Worm (Caenorhabditis elegans) whole organism, young adult: Measurements from ENCODE around the gene B0310.6.

Source experiments
- B0035.1 ChIP-seq: sonication (generic microtip); optimal IDR thresholded peaks from 2 replicates; lab custom pipeline; 2016; ENCODE audit warnings: missing genetic modification characterization, mild to moderate bottlenecking, missing compliant biosample characterization, missing genotype, missing genetic modification reagents
- C06A6.2 ChIP-seq: fragments of 200-800 bp; sonication (Bioruptor generic); conservative IDR thresholded peaks from 2 replicates; pipeline ENCODE4 v1.3.6; 2022; ENCODE audit warnings: missing genetic modification characterization, missing compliant biosample characterization
- D2030.7 ChIP-seq: fragments of 200-800 bp; sonication (Bioruptor generic); IDR thresholded peaks from 2 replicates; pipeline ENCODE4 v1.3.6; 2022; ENCODE audit warnings: missing genetic modification reagents, missing genetic modification characterization, missing compliant biosample characterization
- F22D6.2 ChIP-seq: sonication (generic microtip); optimal IDR thresholded peaks from 2 replicates; lab custom pipeline; 2016; ENCODE audit warnings: mild to moderate bottlenecking, missing genetic modification characterization, missing compliant biosample characterization
- F23B12.7 ChIP-seq: sonication (generic microtip); optimal IDR thresholded peaks from 2 replicates; lab custom pipeline; 2017; ENCODE audit warnings: missing genetic modification characterization, mild to moderate bottlenecking, missing compliant biosample characterization, antibody characterized with exemption, moderate library complexity; ENCODE audit not compliant: insufficient read depth
- F33H1.4 ChIP-seq: fragments of 200-800 bp; sonication (Bioruptor generic); IDR thresholded peaks from 2 replicates; pipeline ENCODE4 v1.3.6; 2022; ENCODE audit warnings: missing genetic modification reagents, missing genetic modification characterization, missing compliant biosample characterization
- F57C9.4 ChIP-seq: sonication (generic microtip); optimal IDR thresholded peaks from 2 replicates; lab custom pipeline; 2017; ENCODE audit warnings: mild to moderate bottlenecking, missing genetic modification characterization, missing compliant biosample characterization
- K12H6.12 ChIP-seq: fragments of 200-800 bp; sonication (Bioruptor generic); optimal IDR thresholded peaks from 2 replicates; lab custom pipeline; 2018; ENCODE audit warnings: mild to moderate bottlenecking, missing genetic modification characterization, missing compliant biosample characterization
- T07F8.4 ChIP-seq: sonication (generic microtip); optimal IDR thresholded peaks from 2 replicates; lab custom pipeline; 2016; ENCODE audit warnings: mild to moderate bottlenecking, missing genetic modification characterization, moderate library complexity, missing compliant biosample characterization
- T26A5.8 ChIP-seq: sonication (generic microtip); optimal IDR thresholded peaks from 2 replicates; lab custom pipeline; 2016; ENCODE audit warnings: missing genetic modification characterization, missing compliant biosample characterization
- Y53G8AR.9 ChIP-seq: fragments of 200-800 bp; sonication (Bioruptor generic); conservative IDR thresholded peaks from 2 replicates; pipeline ENCODE4 v1.3.6; 2022; ENCODE audit warnings: missing genetic modification reagents, missing genetic modification characterization, missing compliant biosample characterization
- Y67H2A.10 ChIP-seq: fragments of 200-800 bp; sonication (Bioruptor generic); conservative IDR thresholded peaks from 2 replicates; pipeline ENCODE4 v1.3.6; 2022; ENCODE audit warnings: missing genetic modification reagents, missing genetic modification characterization, missing compliant biosample characterization
- attf-3 ChIP-seq: fragments of 200-800 bp; sonication (Bioruptor generic); conservative IDR thresholded peaks from 2 replicates; pipeline ENCODE4 v1.3.6; 2022; ENCODE audit warnings: missing genetic modification reagents, missing genetic modification characterization, missing compliant biosample characterization
- attf-6 ChIP-seq: fragments of 200-800 bp; sonication (Bioruptor generic); IDR thresholded peaks from 2 replicates; pipeline ENCODE4 v1.3.6; 2022; ENCODE audit warnings: missing genetic modification reagents, missing genetic modification characterization, missing compliant biosample characterization
- bed-1 ChIP-seq: fragments of 200-800 bp; sonication (Bioruptor generic); IDR thresholded peaks from 2 replicates; pipeline ENCODE4 v1.3.6; 2022; ENCODE audit warnings: missing genetic modification reagents, missing genetic modification characterization, missing compliant biosample characterization
- ccch-3 ChIP-seq: fragments of 200-800 bp; sonication (Bioruptor generic); optimal IDR thresholded peaks from 2 replicates; lab custom pipeline; 2018; ENCODE audit warnings: mild to moderate bottlenecking, missing genetic modification characterization, missing compliant biosample characterization
- cebp-1 ChIP-seq, 2 experiments: fragments of 200-800 bp in 1 of 2; sonication (Bioruptor generic) in 1 of 2; sonication (generic microtip) in 1 of 2; IDR thresholded peaks in 1 of 2; optimal IDR thresholded peaks in 1 of 2; 2 replicates each; pipeline versions ENCODE4 v1.3.6 to Lab custom; 2017 to 2022; ENCODE audit warnings: missing compliant biosample characterization in 2 of 2, missing genetic modification characterization in 2 of 2, mild to moderate bottlenecking in 1 of 2, missing genetic modification reagents in 1 of 2, moderate library complexity in 1 of 2
- cebp-2 ChIP-seq: fragments of 200-800 bp; sonication (Bioruptor generic); IDR thresholded peaks from 2 replicates; pipeline ENCODE4 v1.3.6; 2022; ENCODE audit warnings: missing genetic modification characterization, missing compliant biosample characterization
- ceh-27 ChIP-seq: fragments of 200-800 bp; sonication (Bioruptor generic); optimal IDR thresholded peaks from 2 replicates; lab custom pipeline; 2018; ENCODE audit warnings: mild to moderate bottlenecking, missing genetic modification characterization, moderate library complexity, missing compliant biosample characterization
- ceh-91 ChIP-seq: fragments of 200-800 bp; sonication (Bioruptor generic); IDR thresholded peaks from 2 replicates; pipeline ENCODE4 v1.3.6; 2022; ENCODE audit warnings: missing genetic modification reagents, missing genetic modification characterization, missing compliant biosample characterization
- chd-7 ChIP-seq: sonication (generic microtip); optimal IDR thresholded peaks from 2 replicates; lab custom pipeline; 2016; ENCODE audit warnings: mild to moderate bottlenecking, missing genetic modification characterization, moderate library complexity, missing compliant biosample characterization
- die-1 ChIP-seq: sonication (generic microtip); optimal IDR thresholded peaks from 2 replicates; lab custom pipeline; 2016; ENCODE audit warnings: missing genotype, mild to moderate bottlenecking, missing genetic modification characterization, missing compliant biosample characterization
- dox-1 ChIP-seq: fragments of 200-800 bp; sonication (Bioruptor generic); IDR thresholded peaks from 2 replicates; pipeline ENCODE4 v1.3.6; 2022; ENCODE audit warnings: missing genetic modification reagents, missing genetic modification characterization, missing compliant biosample characterization
- dpl-1 ChIP-seq: fragments of 150-350 bp; optimal IDR thresholded peaks from 2 replicates; lab custom pipeline; 2014; ENCODE audit warnings: missing biosample characterization, missing genetic modification reagents, missing genetic modification characterization
- him-1 ChIP-seq: sonication (generic microtip); optimal IDR thresholded peaks from 2 replicates; lab custom pipeline; 2016; ENCODE audit warnings: missing genotype, missing genetic modification reagents, missing genetic modification characterization, missing compliant biosample characterization
- hmg-1.2 ChIP-seq: fragments of 200-800 bp; sonication (Bioruptor generic); IDR thresholded peaks from 2 replicates; pipeline ENCODE4 v1.3.6; 2022; ENCODE audit warnings: missing genetic modification reagents, missing genetic modification characterization, missing compliant biosample characterization
- lin-26 ChIP-seq: fragments of 200-800 bp; sonication (Bioruptor generic); IDR thresholded peaks from 2 replicates; pipeline ENCODE4 v1.3.6; 2022; ENCODE audit warnings: missing genetic modification reagents, missing genetic modification characterization, missing compliant biosample characterization
- lsl-1 ChIP-seq: fragments of 200-800 bp; sonication (Bioruptor generic); optimal IDR thresholded peaks from 2 replicates; lab custom pipeline; 2018; ENCODE audit warnings: mild to moderate bottlenecking, missing genetic modification characterization, moderate library complexity, missing compliant biosample characterization
- mes-4 ChIP-seq: sonication (generic microtip); optimal IDR thresholded peaks from 2 replicates; lab custom pipeline; 2016; ENCODE audit warnings: missing genotype, missing genetic modification characterization, missing compliant biosample characterization
- nfya-1 ChIP-seq: sonication (generic microtip); optimal IDR thresholded peaks from 2 replicates; lab custom pipeline; 2017; ENCODE audit warnings: antibody characterized with exemption, missing compliant biosample characterization, missing genetic modification characterization, borderline replicate concordance; ENCODE audit not compliant: insufficient read depth
- nhr-80 ChIP-seq: sonication (generic microtip); optimal IDR thresholded peaks from 2 replicates; lab custom pipeline; 2016; ENCODE audit warnings: missing genetic modification characterization, missing compliant biosample characterization
- nhr-90 ChIP-seq: sonication (generic microtip); optimal IDR thresholded peaks from 2 replicates; lab custom pipeline; 2016; ENCODE audit warnings: missing genotype, mild to moderate bottlenecking, missing genetic modification characterization, missing compliant biosample characterization
- pbrm-1 ChIP-seq: fragments of 200-800 bp; sonication (Bioruptor generic); IDR thresholded peaks from 2 replicates; pipeline ENCODE4 v1.3.6; 2022; ENCODE audit warnings: missing genetic modification reagents, missing genetic modification characterization, missing compliant biosample characterization
- rcor-1 ChIP-seq: fragments of 200-800 bp; sonication (Bioruptor generic); IDR thresholded peaks from 2 replicates; pipeline ENCODE4 v1.3.6; 2022; ENCODE audit warnings: missing genetic modification reagents, missing genetic modification characterization, missing compliant biosample characterization
- unc-62 ChIP-seq: fragments of 150-350 bp; optimal IDR thresholded peaks from 2 replicates; lab custom pipeline; 2014; ENCODE audit warnings: missing biosample characterization, missing genetic modification reagents, missing genetic modification characterization
- zfh-2 ChIP-seq: fragments of 200-800 bp; sonication (Bioruptor generic); conservative IDR thresholded peaks from 2 replicates; pipeline ENCODE4 v1.3.6; 2022; ENCODE audit warnings: missing genetic modification reagents, missing genetic modification characterization, missing compliant biosample characterization
- ztf-6 ChIP-seq: fragments of 200-800 bp; sonication (Bioruptor generic); IDR thresholded peaks from 2 replicates; pipeline ENCODE4 v1.3.6; 2022; ENCODE audit warnings: missing genetic modification reagents, missing genetic modification characterization, missing compliant biosample characterization

Gene B0310.6

DNA sequence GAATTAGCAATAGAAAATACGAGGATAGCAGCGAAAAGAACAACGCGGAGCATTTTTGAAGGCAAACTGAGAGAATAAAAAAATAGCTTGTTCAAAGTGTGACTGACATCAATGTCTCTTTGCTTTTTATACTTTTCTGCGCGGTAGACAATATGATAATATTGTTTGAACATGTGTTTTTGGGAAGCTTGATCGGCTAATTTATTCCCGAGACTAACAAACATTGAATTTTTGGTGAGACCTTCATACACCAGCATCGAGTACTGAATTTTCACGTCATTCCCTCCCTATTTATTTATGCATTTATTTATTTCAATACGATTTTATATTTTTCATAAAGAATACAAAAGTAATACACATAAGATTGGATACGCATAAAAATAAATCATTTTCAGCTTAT lies at the start of gene B0310.6:
Gene B0310.6 (minus strand): TSS at position 101 of the 400 bp plus-strand sequence.
- TF ChIP-seq F57C9.4 (no peak), bed-1 (GFP tag; lab: Robert Waterston, UW) (no peak), B0035.1 (tag; lab: Kevin White, UChicago) (no peak), nhr-80 (tag; lab: Kevin White, UChicago) (no peak)

ce11 chrX:575084-575483 lies 44.3 kb upstream of the B0310.6 start:
- TF ChIP-seq T26A5.8 (tag; lab: Kevin White, UChicago) (no peak), dox-1 (GFP tag; lab: Robert Waterston, UW) (no peak), unc-62 (GFP tag; lab: Kevin White, UChicago) (no peak), T07F8.4 (tag; lab: Kevin White, UChicago) (no peak), Y53G8AR.9 (GFP tag; lab: Robert Waterston, UW) (no peak), die-1 (tag; lab: Kevin White, UChicago) (no peak), F23B12.7 (tag; lab: Kevin White, UChicago) (no peak), dpl-1 (no peak), attf-3 (no peak), ccch-3 (GFP tag; lab: Kevin White, UChicago) (no peak), Y67H2A.10 (GFP tag; lab: Robert Waterston, UW) (no peak), lsl-1 (no peak), C06A6.2 (no peak)

DNA sequence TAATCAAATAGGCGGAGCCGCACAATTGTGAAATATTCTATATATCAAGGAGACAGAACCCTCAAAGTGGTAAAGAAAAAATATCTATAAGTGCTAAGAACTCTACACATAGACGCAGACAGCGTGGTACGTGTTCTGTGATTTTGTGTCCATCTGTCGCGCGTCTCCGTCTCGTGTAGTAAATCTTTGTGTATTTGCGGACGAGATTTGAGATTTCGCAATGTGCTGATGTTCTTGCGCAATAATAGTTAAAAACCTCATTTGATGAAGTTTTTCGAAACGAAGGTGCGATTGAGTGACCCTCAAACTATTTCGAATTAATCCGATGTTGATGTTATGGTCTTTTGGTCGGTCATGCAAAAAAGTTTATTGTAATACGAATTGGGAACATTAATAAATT lies 42.5 kb upstream of the B0310.6 start:
- TF ChIP-seq mes-4, result no peak
- peak; percentile 42 for TF ChIP-seq K12H6.12 (tag; lab: Kevin White, UChicago)
- TF ChIP-seq pbrm-1, result no peak
- no peak for TF ChIP-seq him-1 (tag; lab: Kevin White, UChicago)
- no peak for TF ChIP-seq zfh-2
- peak; percentile 29 for TF ChIP-seq ceh-27
- TF ChIP-seq D2030.7 (GFP tag; lab: Robert Waterston, UW), result no peak
- TF ChIP-seq cebp-1 (GFP tag; IDR thresholded peaks at IDR 0.05; lab: Robert Waterston, UW), result peak; percentile 96
- peak; percentile 99 for TF ChIP-seq cebp-1 (tag; optimal IDR thresholded peaks at IDR 0.05; lab: Kevin White, UChicago)
- TF ChIP-seq ceh-91 (GFP tag; lab: Robert Waterston, UW), result no peak
- TF ChIP-seq nhr-90 (tag; lab: Kevin White, UChicago), result no peak
- no peak for TF ChIP-seq nfya-1
- no peak for TF ChIP-seq ztf-6 (GFP tag; lab: Robert Waterston, UW)
- TF ChIP-seq hmg-1.2, result peak; percentile 13; the same call in 1 of the 2 replicates
- no peak for TF ChIP-seq F22D6.2 (tag; lab: Kevin White, UChicago)
- TF ChIP-seq attf-6 (GFP tag; lab: Robert Waterston, UW), result no peak
- TF ChIP-seq lin-26 (GFP tag; lab: Robert Waterston, UW), result no peak
- TF ChIP-seq, all 124 proteins: peak for 4

DNA sequence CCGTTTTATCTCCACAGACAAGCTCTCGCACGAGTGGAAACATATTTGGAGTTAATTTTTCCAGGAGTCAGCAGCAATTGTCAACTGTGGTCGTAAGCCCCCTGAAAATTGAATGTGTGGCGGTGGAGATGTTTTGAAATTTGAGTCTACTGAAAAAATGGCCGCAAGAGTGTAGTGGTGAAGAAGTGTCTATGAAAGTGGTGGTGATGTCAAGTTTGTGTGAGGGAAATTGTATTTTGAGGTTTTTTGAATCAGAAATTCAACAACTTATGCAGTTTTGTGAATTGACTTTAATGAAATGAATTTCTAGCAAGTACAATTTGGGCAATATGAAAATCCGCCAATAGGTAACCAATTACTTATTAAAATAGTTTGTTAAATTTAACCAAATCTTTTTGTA lies 41.8 kb upstream of the B0310.6 start, which contains the start of gene mrp-2:
Gene mrp-2 (minus strand): TSS at position 101 of the 400 bp plus-strand sequence.
- no peak for TF ChIP-seq cebp-2
- no peak for TF ChIP-seq chd-7 (tag; lab: Kevin White, UChicago)
- TF ChIP-seq lin-26 (GFP tag; lab: Robert Waterston, UW), result no peak
- no peak for TF ChIP-seq F33H1.4 (GFP tag; lab: Robert Waterston, UW)
- TF ChIP-seq rcor-1 (GFP tag; lab: Robert Waterston, UW), result no peak
- no peak for TF ChIP-seq F57C9.4
- TF ChIP-seq lsl-1, result no peak
